Worm (Caenorhabditis elegans) whole organism, L3 larva: ENCODE measurements around the gene nspb-11.

Experiments used
- fos-1 ChIP-seq: fragments of 150-350 bp; optimal IDR thresholded peaks from 2 replicates; lab custom pipeline; 2014; ENCODE audit warnings: missing biosample characterization, missing genetic modification characterization
- nfya-1 ChIP-seq: sonication (generic microtip); optimal IDR thresholded peaks from 2 replicates; lab custom pipeline; 2017; ENCODE audit warnings: missing genetic modification characterization, mild to moderate bottlenecking, missing compliant biosample characterization, antibody characterized with exemption, moderate library complexity; ENCODE audit not compliant: insufficient read depth
- nhr-11 ChIP-seq: fragments of 150-350 bp; optimal IDR thresholded peaks from 2 replicates; lab custom pipeline; 2014; ENCODE audit warnings: missing biosample characterization, missing genetic modification characterization
- ztf-4 ChIP-seq: fragments of 150-350 bp; optimal IDR thresholded peaks from 2 replicates; lab custom pipeline; 2014; ENCODE audit warnings: missing biosample characterization, missing genetic modification characterization

DNA sequence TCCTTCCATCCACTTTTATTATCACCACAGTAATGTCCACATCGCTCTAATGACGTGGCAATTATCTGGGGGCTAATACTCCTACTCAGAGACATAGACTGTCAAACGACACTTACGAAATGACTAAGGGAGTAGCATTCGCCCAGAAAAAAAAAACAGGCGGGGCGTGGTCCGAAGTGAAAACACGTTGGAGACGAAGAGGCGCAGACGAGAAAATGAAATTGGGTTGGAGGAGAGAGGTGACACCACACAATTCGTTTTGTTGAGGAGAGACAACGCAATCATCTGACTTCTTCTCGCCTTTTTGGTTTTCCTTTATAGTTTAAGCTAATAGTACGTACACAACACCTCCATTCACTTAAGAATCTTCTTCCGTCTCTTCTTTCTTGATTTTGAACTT lies 32.0 kb downstream of the nspb-11 start:
- TF ChIP-seq nhr-11 (tag; lab: Kevin White, UChicago) (no peak), fos-1 (no peak), nfya-1 (no peak), ztf-4 (no peak)
